Worm (Caenorhabditis elegans) whole organism, late embryonic: ENCODE measurements around the gene K09C4.2.

ENCODE experiments used
- C38D4.7 ChIP-seq: fragments of 200-800 bp; sonication (Bioruptor generic); optimal IDR thresholded peaks from 2 replicates; lab custom pipeline; 2018; ENCODE audit warnings: mild to moderate bottlenecking, missing genetic modification characterization, moderate library complexity, missing compliant biosample characterization
- F13H6.1 ChIP-seq: sonication (generic microtip); optimal IDR thresholded peaks from 2 replicates; lab custom pipeline; 2016; ENCODE audit warnings: missing genetic modification characterization, missing compliant biosample characterization
- Y22D7AL.16 ChIP-seq: sonication (generic microtip); optimal IDR thresholded peaks from 2 replicates; lab custom pipeline; 2016; ENCODE audit warnings: missing genetic modification characterization, missing compliant biosample characterization
- ama-1 ChIP-seq: fragments of 150-350 bp; optimal IDR thresholded peaks from 2 replicates; lab custom pipeline; 2014
- ceh-18 ChIP-seq: sonication (generic microtip); optimal IDR thresholded peaks from 2 replicates; lab custom pipeline; 2016; ENCODE audit warnings: missing genetic modification characterization, missing compliant biosample characterization
- ceh-19 ChIP-seq: fragments of 200-800 bp; sonication (Bioruptor generic); optimal IDR thresholded peaks from 2 replicates; lab custom pipeline; 2018; ENCODE audit warnings: mild to moderate bottlenecking, missing genetic modification characterization, missing compliant biosample characterization
- ceh-22 ChIP-seq: sonication (generic microtip); optimal IDR thresholded peaks from 2 replicates; lab custom pipeline; 2017; ENCODE audit warnings: missing biosample characterization, missing genetic modification characterization
- ceh-24 ChIP-seq: sonication (generic microtip); optimal IDR thresholded peaks from 2 replicates; lab custom pipeline; 2016; ENCODE audit warnings: mild to moderate bottlenecking, missing genetic modification characterization, missing compliant biosample characterization
- ceh-30 ChIP-seq: fragments of 150-350 bp; optimal IDR thresholded peaks from 2 replicates; lab custom pipeline; 2014; ENCODE audit warnings: missing biosample characterization, missing genetic modification characterization
- ceh-31 ChIP-seq: sonication (generic microtip); optimal IDR thresholded peaks from 2 replicates; lab custom pipeline; 2016; ENCODE audit warnings: missing genetic modification characterization, missing compliant biosample characterization
- ceh-45 ChIP-seq: fragments of 200-800 bp; sonication (Bioruptor generic); IDR thresholded peaks from 2 replicates; pipeline ENCODE4 v1.3.6; 2022; ENCODE audit warnings: missing genetic modification reagents, missing genetic modification characterization, missing compliant biosample characterization
- ceh-48 ChIP-seq: sonication (generic microtip); optimal IDR thresholded peaks from 2 replicates; lab custom pipeline; 2016; ENCODE audit warnings: missing genetic modification characterization, inconsistent platforms, missing compliant biosample characterization
- ceh-6 ChIP-seq: fragments of 200-800 bp; sonication (Bioruptor generic); optimal IDR thresholded peaks from 2 replicates; lab custom pipeline; 2018; ENCODE audit warnings: mild to moderate bottlenecking, missing genetic modification characterization, missing compliant biosample characterization
- ceh-9 ChIP-seq: sonication (generic microtip); optimal IDR thresholded peaks from 2 replicates; lab custom pipeline; 2016; ENCODE audit warnings: mild to moderate bottlenecking, missing genetic modification characterization, inconsistent platforms, missing compliant biosample characterization
- dve-1 ChIP-seq: sonication (generic microtip); optimal IDR thresholded peaks from 2 replicates; lab custom pipeline; 2017; ENCODE audit warnings: antibody characterized with exemption, mild to moderate bottlenecking, missing genetic modification characterization, missing compliant biosample characterization
- elt-2 ChIP-seq: sonication (generic microtip); optimal IDR thresholded peaks from 2 replicates; lab custom pipeline; 2016; ENCODE audit warnings: missing genetic modification reagents, missing genetic modification characterization, missing compliant biosample characterization
- elt-4 ChIP-seq: sonication (generic microtip); optimal IDR thresholded peaks from 2 replicates; lab custom pipeline; 2016; ENCODE audit warnings: missing genetic modification characterization, missing compliant biosample characterization
- fkh-10 ChIP-seq: fragments of 150-350 bp; optimal IDR thresholded peaks from 2 replicates; lab custom pipeline; 2014; ENCODE audit warnings: missing biosample characterization, missing genetic modification reagents, missing genetic modification characterization
- fkh-6 ChIP-seq: sonication (generic microtip); optimal IDR thresholded peaks from 2 replicates; lab custom pipeline; 2016; ENCODE audit warnings: missing genetic modification characterization, missing compliant biosample characterization
- gmeb-2 ChIP-seq: sonication (generic microtip); optimal IDR thresholded peaks from 2 replicates; lab custom pipeline; 2016; ENCODE audit warnings: missing genetic modification characterization, inconsistent platforms, missing compliant biosample characterization
- hlh-15 ChIP-seq: sonication (generic microtip); optimal IDR thresholded peaks from 2 replicates; lab custom pipeline; 2016; ENCODE audit warnings: missing genetic modification characterization, missing compliant biosample characterization
- hlh-30 ChIP-seq: sonication (generic microtip); optimal IDR thresholded peaks from 2 replicates; lab custom pipeline; 2017; ENCODE audit warnings: antibody characterized with exemption, missing genetic modification characterization, missing compliant biosample characterization; ENCODE audit not compliant: insufficient read depth
- hlh-6 ChIP-seq: sonication (generic microtip); optimal IDR thresholded peaks from 2 replicates; lab custom pipeline; 2016; ENCODE audit warnings: missing genotype, missing genetic modification characterization, missing compliant biosample characterization
- hlh-8 ChIP-seq: sonication (generic microtip); optimal IDR thresholded peaks from 2 replicates; lab custom pipeline; 2016; ENCODE audit warnings: missing genotype, missing genetic modification characterization, missing compliant biosample characterization
- madf-2 ChIP-seq: sonication (generic microtip); optimal IDR thresholded peaks from 2 replicates; lab custom pipeline; 2017; ENCODE audit warnings: missing genetic modification characterization, missing compliant biosample characterization
- nfya-1 ChIP-seq: sonication (generic microtip); optimal IDR thresholded peaks from 2 replicates; lab custom pipeline; 2017; ENCODE audit warnings: missing genetic modification characterization, mild to moderate bottlenecking, missing compliant biosample characterization, antibody characterized with exemption, moderate library complexity
- npax-4 ChIP-seq: sonication (generic microtip); optimal IDR thresholded peaks from 2 replicates; lab custom pipeline; 2016; ENCODE audit warnings: missing genetic modification characterization, missing compliant biosample characterization
- pag-3 ChIP-seq: sonication (generic microtip); optimal IDR thresholded peaks from 2 replicates; lab custom pipeline; 2016; ENCODE audit warnings: missing compliant biosample characterization, missing genetic modification characterization, borderline replicate concordance
- pha-4 ChIP-seq: fragments of 150-350 bp; optimal IDR thresholded peaks from 2 replicates; lab custom pipeline; 2018; ENCODE audit warnings: missing biosample characterization, missing genetic modification reagents, missing genetic modification characterization
- pros-1 ChIP-seq: fragments of 150-350 bp; optimal IDR thresholded peaks from 2 replicates; lab custom pipeline; 2014; ENCODE audit warnings: missing biosample characterization, missing genetic modification reagents, missing genetic modification characterization
- ref-2 ChIP-seq: sonication (generic microtip); optimal IDR thresholded peaks from 2 replicates; lab custom pipeline; 2016; ENCODE audit warnings: missing genetic modification characterization, missing compliant biosample characterization
- rnt-1 ChIP-seq: sonication (generic microtip); optimal IDR thresholded peaks from 2 replicates; lab custom pipeline; 2016; ENCODE audit warnings: missing genetic modification characterization, missing compliant biosample characterization
- sdc-2 ChIP-seq: sonication (generic microtip); optimal IDR thresholded peaks from 2 replicates; lab custom pipeline; 2016; ENCODE audit warnings: missing genotype, missing genetic modification characterization, missing compliant biosample characterization
- sox-2 ChIP-seq: fragments of 200-800 bp; sonication (Bioruptor generic); IDR thresholded peaks from 2 replicates; pipeline ENCODE4 v1.3.6; 2022; ENCODE audit warnings: missing genetic modification reagents, missing genetic modification characterization, missing compliant biosample characterization
- sox-4 ChIP-seq: sonication (generic microtip); optimal IDR thresholded peaks from 2 replicates; lab custom pipeline; 2017; ENCODE audit warnings: mild to moderate bottlenecking, missing genetic modification characterization, inconsistent platforms, missing compliant biosample characterization
- syd-9 ChIP-seq: sonication (generic microtip); optimal IDR thresholded peaks from 2 replicates; lab custom pipeline; 2016; ENCODE audit warnings: mild to moderate bottlenecking, missing genetic modification characterization, moderate library complexity, missing compliant biosample characterization
- tbx-2 ChIP-seq: sonication (generic microtip); optimal IDR thresholded peaks from 2 replicates; lab custom pipeline; 2016; ENCODE audit warnings: missing genetic modification characterization, missing compliant biosample characterization
- tbx-7 ChIP-seq: sonication (generic microtip); optimal IDR thresholded peaks from 2 replicates; lab custom pipeline; 2016; ENCODE audit warnings: missing genotype, missing genetic modification characterization, missing compliant biosample characterization
- unc-55 ChIP-seq: sonication (generic microtip); optimal IDR thresholded peaks from 2 replicates; lab custom pipeline; 2017; ENCODE audit warnings: missing biosample characterization, missing genetic modification reagents, missing genetic modification characterization
- zip-5 ChIP-seq: sonication (generic microtip); optimal IDR thresholded peaks from 2 replicates; lab custom pipeline; 2016; ENCODE audit warnings: missing genetic modification characterization, missing compliant biosample characterization
- ztf-16 ChIP-seq: sonication (generic microtip); optimal IDR thresholded peaks from 2 replicates; lab custom pipeline; 2017; ENCODE audit warnings: missing genetic modification characterization, missing compliant biosample characterization

The K09C4.2 gene

ce11 chrX:3316830-3317229 is 20.5 kb downstream of the K09C4.2 start:
- no peak for TF ChIP-seq ceh-22
- TF ChIP-seq elt-2, result peak; percentile 80

ce11 chrX:3326175-3326574 is 29.9 kb downstream of the K09C4.2 start, which contains the start of gene F11D5.6:
Gene F11D5.6 (minus strand): TSS chrX:3326275.
- TF ChIP-seq fkh-10 (GFP tag; lab: Kevin White, UChicago) (no peak), elt-4 (tag; lab: Kevin White, UChicago) (no peak), unc-55 (no peak), zip-5 (tag; lab: Kevin White, UChicago) (no peak), tbx-2 (no peak), dve-1 (tag; lab: Kevin White, UChicago) (no peak), madf-2 (tag; lab: Kevin White, UChicago) (no peak), ztf-16 (tag; lab: Kevin White, UChicago) (no peak)

- TF ChIP-seq ref-2 (tag; lab: Kevin White, UChicago) (no peak), ceh-6 (no peak), nfya-1 (tag; lab: Kevin White, UChicago) (no peak), ceh-22 (no peak), elt-2 (no peak), rnt-1 (tag; lab: Kevin White, UChicago) (no peak), ceh-9 (tag; lab: Kevin White, UChicago) (no peak), F13H6.1 (no peak), syd-9 (tag; lab: Kevin White, UChicago) (no peak)
Measured at ce11 chrX:3332824-3333223, 36.5 kb downstream of the K09C4.2 start, which contains the start of gene F11D5.1. Gene F11D5.1 (plus strand): TSS chrX:3333124.

ce11 chrX:3334115-3334514 is 37.8 kb downstream of the K09C4.2 start:
- TF ChIP-seq ceh-24 (tag; lab: Kevin White, UChicago), result no peak
- TF ChIP-seq sox-2 (GFP tag; lab: Robert Waterston, UW), result no peak
- peak; percentile 71 for TF ChIP-seq elt-2

- TF ChIP-seq pros-1 (tag; lab: Kevin White, UChicago) (no peak), gmeb-2 (no peak), pag-3 (tag; lab: Kevin White, UChicago) (no peak), ceh-30 (tag; lab: Kevin White, UChicago) (no peak), ceh-9 (tag; lab: Kevin White, UChicago) (no peak), ama-1 (no peak), hlh-8 (tag; lab: Kevin White, UChicago) (no peak), ceh-24 (tag; lab: Kevin White, UChicago) (no peak), sox-4 (tag; lab: Kevin White, UChicago) (no peak), ceh-19 (no peak), ceh-48 (tag; lab: Kevin White, UChicago) (no peak), tbx-2 (no peak), hlh-30 (tag; lab: Kevin White, UChicago) (no peak), ceh-45 (GFP tag; lab: Robert Waterston, UW) (no peak), unc-55 (no peak), elt-4 (tag; lab: Kevin White, UChicago) (no peak), ceh-18 (no peak), Y22D7AL.16 (tag; lab: Kevin White, UChicago) (no peak), pha-4 (tag; lab: Kevin White, UChicago) (no peak)
- TF ChIP-seq, all 69 proteins: peak for 0
Measured at ce11 chrX:3339882-3340281, 43.6 kb downstream of the K09C4.2 start.

ce11 chrX:3343620-3344197 is 47.4 kb downstream of the K09C4.2 start:
- TF ChIP-seq rnt-1 (tag; lab: Kevin White, UChicago) (peak; percentile 17), tbx-7 (tag; lab: Kevin White, UChicago) (no peak), hlh-6 (tag; lab: Kevin White, UChicago) (peak; percentile 14), npax-4 (tag; lab: Kevin White, UChicago) (no peak), C38D4.7 (GFP tag; lab: Kevin White, UChicago) (no peak), sdc-2 (peak; percentile 7), tbx-2 (peak; percentile 1), hlh-15 (tag; lab: Kevin White, UChicago) (no peak), fkh-10 (GFP tag; lab: Kevin White, UChicago) (no peak), syd-9 (tag; lab: Kevin White, UChicago) (no peak), ceh-31 (tag; lab: Kevin White, UChicago) (no peak), hlh-30 (tag; lab: Kevin White, UChicago) (no peak), pros-1 (tag; lab: Kevin White, UChicago) (no peak), ceh-30 (tag; lab: Kevin White, UChicago) (no peak), nfya-1 (tag; lab: Kevin White, UChicago) (no peak), fkh-6 (peak; percentile 18)
